Fruit fly (Drosophila melanogaster): ENCODE measurements around the gene psd.

Gene psd

DNA sequence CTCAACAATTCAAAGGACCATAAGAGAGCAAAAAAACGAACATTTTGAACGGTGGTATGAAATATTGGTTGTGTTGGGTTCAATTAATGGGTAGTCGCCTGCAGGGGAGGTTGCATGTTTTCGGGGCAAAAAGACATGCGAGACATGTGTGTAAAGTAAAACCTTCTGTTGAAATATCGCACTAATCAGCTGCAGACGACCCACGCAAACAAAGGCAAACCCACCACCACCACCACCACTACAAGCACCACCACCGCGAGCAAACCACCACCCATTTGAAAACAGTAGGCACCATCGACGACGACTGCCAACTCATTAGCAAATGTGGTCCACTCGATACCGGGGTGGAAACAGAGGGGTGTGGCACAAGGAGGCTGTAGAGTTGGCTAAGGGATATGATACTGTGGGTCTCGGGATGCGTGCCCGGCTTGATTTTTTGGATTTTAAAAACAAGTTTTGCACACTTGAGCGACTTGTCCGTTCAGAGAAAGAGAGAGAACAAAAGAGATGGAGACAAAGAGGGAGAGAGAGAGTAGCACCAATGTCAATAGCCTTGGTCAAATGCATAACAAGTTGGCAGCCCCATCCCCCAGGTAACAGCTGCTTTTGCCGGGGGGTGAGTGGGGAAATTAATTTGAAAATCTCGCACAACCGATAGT, 12.4 kb upstream of the psd start (continued):
- peak; percentile 42 for TF ChIP-seq Side (GFP tag; optimal IDR thresholded peaks at IDR 0.05)
- TF ChIP-seq Fer1 (GFP tag; optimal IDR thresholded peaks at IDR 0.05), result peak; percentile 48
- no peak for TF ChIP-seq Hmx (GFP tag; optimal IDR thresholded peaks at IDR 0.05)
- peak; percentile 67 for TF ChIP-seq nom (GFP tag; optimal IDR thresholded peaks at IDR 0.05)
- peak; percentile 22 for TF ChIP-seq HmgZ (tag; optimal IDR thresholded peaks at IDR 0.05)
- TF ChIP-seq phol (tag; optimal IDR thresholded peaks at IDR 0.05), result no peak
- peak in 1 of 2 experiments; percentile 75 for TF ChIP-seq crp (GFP tag; optimal IDR thresholded peaks at IDR 0.05)
- peak; percentile 19 for TF ChIP-seq pho (GFP tag; optimal IDR thresholded peaks at IDR 0.05)
- peak; percentile 19 for TF ChIP-seq yki (optimal IDR thresholded peaks at IDR 0.05)
- TF ChIP-seq CG11696 (GFP tag; IDR thresholded peaks at IDR 0.05), result no peak
- TF ChIP-seq chn (GFP tag; optimal IDR thresholded peaks at IDR 0.05), result peak; percentile 30
- TF ChIP-seq H2.0 (GFP tag; IDR thresholded peaks at IDR 0.05), result no peak
- TF ChIP-seq Deaf1 (tag; optimal IDR thresholded peaks at IDR 0.05), result peak; percentile 64
- TF ChIP-seq exex (tag; optimal IDR thresholded peaks at IDR 0.05), result peak; percentile 42
- TF ChIP-seq CG2120 (GFP tag; optimal IDR thresholded peaks at IDR 0.05), result peak; percentile 4
- TF ChIP-seq chinmo (GFP tag; IDR thresholded peaks at IDR 0.05; ENCODE audit: partially characterized antibody), result no peak
- TF ChIP-seq kay (GFP tag; optimal IDR thresholded peaks at IDR 0.05), result peak; percentile 48
- TF ChIP-seq CG11093 (GFP tag; IDR thresholded peaks at IDR 0.05), result no peak
- TF ChIP-seq wek (GFP tag; optimal IDR thresholded peaks at IDR 0.05), result peak; percentile 15
- TF ChIP-seq Med (GFP tag), result peak; percentile 86
- TF ChIP-seq CG8290 (GFP tag; optimal IDR thresholded peaks at IDR 0.05), result no peak
- peak in 1 of 2 experiments; percentile 17 for TF ChIP-seq CG8290 (tag; optimal IDR thresholded peaks at IDR 0.05)
- peak; percentile 5 for TF ChIP-seq CG10209 (GFP tag; optimal IDR thresholded peaks at IDR 0.05)
- no peak for TF ChIP-seq h (optimal IDR thresholded peaks at IDR 0.05)
- TF ChIP-seq Eip74EF (GFP tag; optimal IDR thresholded peaks at IDR 0.05), result no peak
- no peak for TF ChIP-seq Awh (GFP tag; IDR thresholded peaks at IDR 0.05)
- TF ChIP-seq tap (tag; optimal IDR thresholded peaks at IDR 0.05), result peak; percentile 19
- peak in 1 of 2 experiments; percentile 64 for TF ChIP-seq Trl (optimal IDR thresholded peaks at IDR 0.05)
- TF ChIP-seq Trl (GFP tag; optimal IDR thresholded peaks at IDR 0.05), result peak; percentile 16
- TF ChIP-seq CG18011 (GFP tag; optimal IDR thresholded peaks at IDR 0.05), result peak; percentile 36
- TF ChIP-seq CG11504 (tag; optimal IDR thresholded peaks at IDR 0.05), result peak; percentile 2
- no peak for TF ChIP-seq CG9727 (GFP tag; optimal IDR thresholded peaks at IDR 0.05)
- no peak for TF ChIP-seq gt (GFP tag; IDR thresholded peaks at IDR 0.05)
- peak; percentile 1 for TF ChIP-seq Dek (tag; optimal IDR thresholded peaks at IDR 0.05)
- TF ChIP-seq TFAM (GFP tag; optimal IDR thresholded peaks at IDR 0.05), result no peak
- peak; percentile 11 for TF ChIP-seq CG10274 (GFP tag; optimal IDR thresholded peaks at IDR 0.05)
- peak; percentile 60 for TF ChIP-seq sug (tag; optimal IDR thresholded peaks at IDR 0.05)
- no peak for TF ChIP-seq repo (GFP tag; optimal IDR thresholded peaks at IDR 0.05)
- no peak for TF ChIP-seq esg (GFP tag; conservative IDR thresholded peaks at IDR 0.05)
- no peak for TF ChIP-seq CG14441 (GFP tag; IDR thresholded peaks at IDR 0.05)
- TF ChIP-seq bab2 (GFP tag; optimal IDR thresholded peaks at IDR 0.05), result peak; percentile 14
- peak; percentile 19 for TF ChIP-seq lbe (GFP tag; optimal IDR thresholded peaks at IDR 0.05)
- TF ChIP-seq sens (GFP tag), result peak; percentile 74
- TF ChIP-seq B-H1 (GFP tag; IDR thresholded peaks at IDR 0.05), result no peak
- peak; percentile 48 for TF ChIP-seq BEAF-32 (GFP tag; optimal IDR thresholded peaks at IDR 0.05)
- peak; percentile 3 for TF ChIP-seq Kr (GFP tag; optimal IDR thresholded peaks at IDR 0.05)
- peak; percentile 18 for TF ChIP-seq CG13894 (tag; optimal IDR thresholded peaks at IDR 0.05)
- TF ChIP-seq Pdp1 (GFP tag; optimal IDR thresholded peaks at IDR 0.05), result peak in 1 of 2 experiments; percentile 38
- TF ChIP-seq CG12769 (tag; optimal IDR thresholded peaks at IDR 0.05), result peak; percentile 34
- no peak for TF ChIP-seq salm (tag; optimal IDR thresholded peaks at IDR 0.05)
- no peak for TF ChIP-seq hth (optimal IDR thresholded peaks at IDR 0.05)

All from whole organism, embryonic.